Fruit fly (Drosophila melanogaster) whole organism, adult: ENCODE data around the gene Tmf.

ENCODE experiments used
- CG33017 ChIP-seq: fragments of 200-800 bp; sonication (Bioruptor generic); optimal IDR thresholded peaks from 2 replicates; lab custom pipeline; 2018; ENCODE audit warnings: missing biosample characterization, mild to moderate bottlenecking, missing genetic modification characterization, moderate library complexity
- bab1 ChIP-seq: fragments of 200-800 bp; sonication (Bioruptor generic); optimal IDR thresholded peaks from 3 replicates; lab custom pipeline; 2019; ENCODE audit warnings: missing biosample characterization, mild to moderate bottlenecking, missing genetic modification characterization, moderate library complexity
- cic ChIP-seq: fragments of 200-800 bp; sonication (Bioruptor generic); optimal IDR thresholded peaks from 2 replicates; lab custom pipeline; 2017; ENCODE audit warnings: missing biosample characterization, mild to moderate bottlenecking, missing genetic modification characterization, moderate library complexity
- cnc ChIP-seq, 2 experiments: fragments of >200 bp; optimal IDR thresholded peaks; 2 replicates each; lab custom pipeline; 2017
- kay ChIP-seq: fragments of 200-800 bp; sonication (Bioruptor generic); peaks from one replicate; lab custom pipeline; 2016; ENCODE audit warnings: missing biosample characterization, missing genetic modification characterization, borderline replicate concordance
- tj ChIP-seq: fragments of 200-800 bp; sonication (Bioruptor generic); optimal IDR thresholded peaks from 3 replicates; lab custom pipeline; 2017; ENCODE audit warnings: missing biosample characterization, mild to moderate bottlenecking, missing genetic modification characterization, moderate library complexity
- toe ChIP-seq: fragments of 200-800 bp; sonication (Bioruptor generic); optimal IDR thresholded peaks from 2 replicates; lab custom pipeline; 2016; ENCODE audit warnings: missing biosample characterization, missing genetic modification characterization

dm6 chrX:6800726-6801296, 43.3 kb upstream of the Tmf start:
- peak; percentile 93 for TF ChIP-seq cic (GFP tag; lab: Kevin White, UChicago)
- TF ChIP-seq bab1 = peak; percentile 47
- TF ChIP-seq kay (GFP tag; lab: Kevin White, UChicago) = peak; percentile 65
- TF ChIP-seq tj (GFP tag; lab: Kevin White, UChicago) = peak; percentile 37
- TF ChIP-seq CG33017 (tag; lab: Kevin White, UChicago) = peak; percentile 28
- peak; percentile 11 for TF ChIP-seq toe (GFP tag; lab: Kevin White, UChicago)
- no peak for TF ChIP-seq cnc (optimal IDR thresholded peaks at IDR 0.05; lab: Kevin White, UChicago)
